Fruit fly (Drosophila melanogaster) whole organism, prepupa: ENCODE measurements around the gene Axn.
A peak's percentile ranks its signal among the peaks of the same experiment; 100 is the strongest.

ENCODE experiments used
- Blimp-1 ChIP-seq: fragments of 200-800 bp; sonication (Bioruptor generic); optimal IDR thresholded peaks from 3 replicates; lab custom pipeline; 2017; ENCODE audit warnings: missing biosample characterization, missing genetic modification characterization, mild to moderate bottlenecking, moderate library complexity, missing genetic modification reagents
- CG11294 ChIP-seq: fragments of 200-800 bp; sonication (Bioruptor generic); IDR thresholded peaks from 2 replicates; pipeline ENCODE4 v1.3.6; 2022; ENCODE audit warnings: missing biosample characterization, missing genetic modification characterization
- CG11762 ChIP-seq: fragments of 200-800 bp; sonication (Bioruptor generic); optimal IDR thresholded peaks from 3 replicates; lab custom pipeline; 2016; ENCODE audit warnings: missing biosample characterization, missing genetic modification characterization; ENCODE audit not compliant: insufficient read depth
- CG11902 ChIP-seq: fragments of 200-800 bp; sonication (Bioruptor generic); optimal IDR thresholded peaks from 3 replicates; lab custom pipeline; 2016; ENCODE audit warnings: missing biosample characterization, missing genetic modification characterization
- CG15336 ChIP-seq: fragments of 200-800 bp; sonication (Bioruptor generic); IDR thresholded peaks from 2 replicates; pipeline ENCODE4 v1.3.6; 2022; ENCODE audit warnings: missing biosample characterization, missing genetic modification characterization
- CG1621 ChIP-seq: fragments of 200-800 bp; sonication (Bioruptor generic); optimal IDR thresholded peaks from 3 replicates; lab custom pipeline; 2018; ENCODE audit warnings: missing biosample characterization, mild to moderate bottlenecking, missing genetic modification characterization
- CG16779 ChIP-seq: fragments of 200-800 bp; sonication (Bioruptor generic); optimal IDR thresholded peaks from 3 replicates; lab custom pipeline; 2017; ENCODE audit warnings: missing biosample characterization, mild to moderate bottlenecking, missing genetic modification characterization
- CG31627 ChIP-seq: fragments of 200-800 bp; sonication (Bioruptor generic); optimal IDR thresholded peaks from 3 replicates; lab custom pipeline; 2016; ENCODE audit warnings: missing biosample characterization, missing genetic modification characterization
- CG32006 ChIP-seq: fragments of 200-800 bp; sonication (Bioruptor generic); optimal IDR thresholded peaks from 3 replicates; lab custom pipeline; 2017; ENCODE audit warnings: missing biosample characterization, mild to moderate bottlenecking, missing genetic modification characterization
- CG34406 ChIP-seq: fragments of 200-800 bp; sonication (Bioruptor generic); optimal IDR thresholded peaks from 3 replicates; lab custom pipeline; 2016; ENCODE audit warnings: missing biosample characterization, missing genetic modification characterization
- CG3919 ChIP-seq: fragments of 200-800 bp; sonication (Bioruptor generic); optimal IDR thresholded peaks from 3 replicates; lab custom pipeline; 2016; ENCODE audit warnings: missing biosample characterization, missing genetic modification characterization
- CG4318 ChIP-seq: fragments of 200-800 bp; sonication (Bioruptor generic); optimal IDR thresholded peaks from 3 replicates; lab custom pipeline; 2017; ENCODE audit warnings: missing biosample characterization, mild to moderate bottlenecking, missing genetic modification characterization
- CG6163 ChIP-seq: fragments of 200-800 bp; sonication (Bioruptor generic); IDR thresholded peaks from 3 replicates; pipeline ENCODE4 v1.3.6; 2022; ENCODE audit warnings: missing biosample characterization, missing genetic modification characterization
- CG6792 ChIP-seq: fragments of 200-800 bp; sonication (Bioruptor generic); optimal IDR thresholded peaks from 3 replicates; lab custom pipeline; 2016; ENCODE audit warnings: missing biosample characterization, missing genetic modification characterization
- CG6808 ChIP-seq: fragments of 200-800 bp; sonication (Bioruptor generic); optimal IDR thresholded peaks from 3 replicates; lab custom pipeline; 2017; ENCODE audit warnings: missing biosample characterization, missing genetic modification characterization, mild to moderate bottlenecking, moderate library complexity, missing genetic modification reagents
- CG6854 ChIP-seq: fragments of 200-800 bp; sonication (Bioruptor generic); optimal IDR thresholded peaks from 2 replicates; lab custom pipeline; 2017; ENCODE audit warnings: missing biosample characterization, mild to moderate bottlenecking, missing genetic modification characterization
- CG8319 ChIP-seq: fragments of 200-800 bp; sonication (Bioruptor generic); optimal IDR thresholded peaks from 3 replicates; lab custom pipeline; 2016; ENCODE audit warnings: missing biosample characterization, missing genetic modification characterization
- CG9139 ChIP-seq: fragments of 200-800 bp; sonication (Bioruptor generic); optimal IDR thresholded peaks from 3 replicates; lab custom pipeline; 2017; ENCODE audit warnings: missing biosample characterization, mild to moderate bottlenecking, missing genetic modification characterization
- Eip75B ChIP-seq: fragments of 200-800 bp; sonication (Bioruptor generic); optimal IDR thresholded peaks from 3 replicates; lab custom pipeline; 2016; ENCODE audit warnings: missing biosample characterization, missing genetic modification characterization
- Eip78C ChIP-seq: fragments of 200-800 bp; sonication (Bioruptor generic); peaks from one replicate; lab custom pipeline; 2016; ENCODE audit warnings: missing biosample characterization, missing genetic modification characterization
- Eip93F ChIP-seq: fragments of 200-800 bp; sonication (Bioruptor generic); optimal IDR thresholded peaks from 2 replicates; lab custom pipeline; 2016; ENCODE audit warnings: missing biosample characterization, mild to moderate bottlenecking, missing genetic modification characterization
- Ets21C ChIP-seq: fragments of 200-800 bp; sonication (Bioruptor generic); optimal IDR thresholded peaks from 3 replicates; lab custom pipeline; 2016; ENCODE audit warnings: missing biosample characterization, missing genetic modification characterization
- Ets96B ChIP-seq: fragments of 200-800 bp; optimal IDR thresholded peaks from 2 replicates; lab custom pipeline; 2019; ENCODE audit warnings: missing biosample characterization, mild to moderate bottlenecking, missing genetic modification characterization, moderate library complexity
- Hr39 ChIP-seq: fragments of 200-800 bp; sonication (Bioruptor generic); optimal IDR thresholded peaks from 2 replicates; lab custom pipeline; 2016; ENCODE audit warnings: missing biosample characterization, missing genetic modification characterization
- Hr4 ChIP-seq: fragments of 200-800 bp; sonication (Bioruptor generic); optimal IDR thresholded peaks from 3 replicates; lab custom pipeline; 2016; ENCODE audit warnings: missing biosample characterization, missing genetic modification characterization
- Lpt ChIP-seq: fragments of 200-800 bp; sonication (Bioruptor generic); optimal IDR thresholded peaks from 3 replicates; lab custom pipeline; 2016; ENCODE audit warnings: missing biosample characterization, missing genetic modification characterization
- Met ChIP-seq: fragments of 200-800 bp; sonication (Bioruptor generic); optimal IDR thresholded peaks from 3 replicates; lab custom pipeline; 2016; ENCODE audit warnings: missing biosample characterization, missing genetic modification characterization
- Smox ChIP-seq: fragments of 200-800 bp; sonication (Bioruptor generic); optimal IDR thresholded peaks from 3 replicates; lab custom pipeline; 2016; ENCODE audit warnings: missing biosample characterization, missing genetic modification characterization
- Sox102F ChIP-seq: fragments of 200-800 bp; sonication (Bioruptor generic); optimal IDR thresholded peaks from 2 replicates; lab custom pipeline; 2016; ENCODE audit warnings: missing biosample characterization, mild to moderate bottlenecking, missing genetic modification characterization
- Sox14 ChIP-seq: fragments of 200-800 bp; sonication (Bioruptor generic); optimal IDR thresholded peaks from 3 replicates; lab custom pipeline; 2016; ENCODE audit warnings: missing biosample characterization, missing genetic modification characterization
- Sox15 ChIP-seq: fragments of 200-800 bp; sonication (Bioruptor generic); optimal IDR thresholded peaks from 3 replicates; lab custom pipeline; 2016; ENCODE audit warnings: missing biosample characterization, missing genetic modification characterization
- acj6 ChIP-seq: fragments of 200-800 bp; sonication (Bioruptor generic); optimal IDR thresholded peaks from 3 replicates; lab custom pipeline; 2016; ENCODE audit warnings: missing biosample characterization, missing genetic modification characterization
- cyc ChIP-seq: fragments of 200-800 bp; sonication (Bioruptor generic); optimal IDR thresholded peaks from 3 replicates; lab custom pipeline; 2016; ENCODE audit warnings: missing biosample characterization, missing genetic modification characterization
- dac ChIP-seq: fragments of 200-800 bp; sonication (Bioruptor generic); optimal IDR thresholded peaks from 2 replicates; lab custom pipeline; 2017; ENCODE audit warnings: missing biosample characterization, mild to moderate bottlenecking, missing genetic modification characterization
- esn ChIP-seq: fragments of 200-800 bp; sonication (Bioruptor generic); optimal IDR thresholded peaks from 2 replicates; lab custom pipeline; 2016; ENCODE audit warnings: missing biosample characterization, mild to moderate bottlenecking, missing genetic modification characterization, moderate library complexity
- fd85E ChIP-seq: fragments of 200-800 bp; sonication (Bioruptor generic); optimal IDR thresholded peaks from 3 replicates; lab custom pipeline; 2016; ENCODE audit warnings: missing biosample characterization, missing genetic modification characterization
- fkh ChIP-seq: fragments of 200-800 bp; sonication (Bioruptor generic); optimal IDR thresholded peaks from 3 replicates; lab custom pipeline; 2017; ENCODE audit warnings: missing biosample characterization, mild to moderate bottlenecking, missing genetic modification characterization, moderate library complexity
- lz ChIP-seq: fragments of 200-800 bp; sonication (Bioruptor generic); optimal IDR thresholded peaks from 3 replicates; lab custom pipeline; 2016; ENCODE audit warnings: missing biosample characterization, missing genetic modification characterization
- pdm3 ChIP-seq: fragments of 200-800 bp; sonication (Bioruptor generic); optimal IDR thresholded peaks from 3 replicates; lab custom pipeline; 2016; ENCODE audit warnings: missing biosample characterization, missing genetic modification characterization
- ss ChIP-seq, 2 experiments: fragments of 200-800 bp; sonication (Bioruptor generic); optimal IDR thresholded peaks; 2 replicates in 1 of 2; 3 replicates in 1 of 2; lab custom pipeline; 2017 to 2018; ENCODE audit warnings: mild to moderate bottlenecking in 2 of 2, missing biosample characterization in 2 of 2, missing genetic modification characterization in 2 of 2, moderate library complexity in 1 of 2
- vri ChIP-seq: fragments of 200-800 bp; sonication (Bioruptor generic); optimal IDR thresholded peaks from 3 replicates; lab custom pipeline; 2016; ENCODE audit warnings: missing biosample characterization, mild to moderate bottlenecking, missing genetic modification characterization

The Axn gene

DNA sequence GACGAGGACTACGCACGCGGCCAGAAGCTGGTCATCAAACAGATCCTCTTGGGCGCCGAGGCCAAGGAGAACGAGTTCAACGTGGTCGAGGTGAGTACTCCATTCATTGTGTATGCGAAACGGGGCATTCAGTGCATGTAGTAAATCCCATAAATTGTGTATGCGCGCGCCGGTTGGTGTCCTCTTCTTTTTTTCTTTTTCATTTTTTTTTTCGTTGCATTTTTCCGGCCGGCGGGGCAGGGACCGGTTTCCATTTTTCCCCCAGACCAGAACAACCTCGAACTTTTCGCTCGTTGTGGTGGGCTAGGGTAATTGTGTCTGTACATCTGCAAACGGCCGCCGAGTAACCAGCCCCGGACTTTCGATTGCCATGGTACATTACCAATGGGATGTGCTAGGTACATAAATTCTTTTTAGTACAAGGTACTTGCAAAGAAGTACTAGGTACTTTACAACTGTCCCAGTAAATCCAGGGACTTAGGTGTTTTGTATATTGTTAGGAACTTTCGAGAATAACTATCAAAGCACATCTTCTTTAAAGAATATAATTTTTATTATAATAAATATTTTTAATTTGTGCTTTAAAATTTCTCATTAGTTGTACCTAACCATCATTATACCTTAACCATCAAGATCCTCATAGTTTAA is 17.2 kb upstream of the Axn start (continued):
- TF ChIP-seq CG3919 (GFP tag; lab: Kevin White, UChicago) (peak; percentile 10), CG6854 (GFP tag; lab: Kevin White, UChicago) (no peak), pdm3 (GFP tag; lab: Kevin White, UChicago) (no peak), CG8319 (GFP tag; lab: Kevin White, UChicago) (no peak), CG4318 (GFP tag; lab: Kevin White, UChicago) (no peak), Smox (GFP tag; lab: Kevin White, UChicago) (no peak), Eip93F (GFP tag; lab: Kevin White, UChicago) (no peak), CG34406 (GFP tag; lab: Kevin White, UChicago) (no peak), vri (GFP tag; lab: Kevin White, UChicago) (no peak), CG11902 (GFP tag; lab: Kevin White, UChicago) (no peak), CG32006 (GFP tag; lab: Kevin White, UChicago) (peak; percentile 47), Met (GFP tag; lab: Kevin White, UChicago) (no peak), fkh (GFP tag; lab: Kevin White, UChicago) (no peak), CG31627 (GFP tag; lab: Kevin White, UChicago) (no peak)

- TF ChIP-seq CG11762 (GFP tag; lab: Kevin White, UChicago) (no peak), CG6163 (no peak), Sox102F (GFP tag; lab: Kevin White, UChicago) (no peak), CG9139 (no peak), vri (GFP tag; lab: Kevin White, UChicago) (no peak), CG15336 (no peak), Sox15 (GFP tag; lab: Kevin White, UChicago) (no peak), Sox14 (GFP tag; lab: Kevin White, UChicago) (no peak), CG4318 (GFP tag; lab: Kevin White, UChicago) (no peak), dac (GFP tag; lab: Kevin White, UChicago) (no peak), CG3919 (GFP tag; lab: Kevin White, UChicago) (no peak), fkh (GFP tag; lab: Kevin White, UChicago) (no peak), Eip78C (GFP tag; lab: Kevin White, UChicago) (no peak)
Measured at dm6 chr3R:30009173-30009572, 13.5 kb upstream of the Axn start, which contains the start of gene CG7912. Gene CG7912, minus strand, starts transcription at chr3R:30009189.

DNA sequence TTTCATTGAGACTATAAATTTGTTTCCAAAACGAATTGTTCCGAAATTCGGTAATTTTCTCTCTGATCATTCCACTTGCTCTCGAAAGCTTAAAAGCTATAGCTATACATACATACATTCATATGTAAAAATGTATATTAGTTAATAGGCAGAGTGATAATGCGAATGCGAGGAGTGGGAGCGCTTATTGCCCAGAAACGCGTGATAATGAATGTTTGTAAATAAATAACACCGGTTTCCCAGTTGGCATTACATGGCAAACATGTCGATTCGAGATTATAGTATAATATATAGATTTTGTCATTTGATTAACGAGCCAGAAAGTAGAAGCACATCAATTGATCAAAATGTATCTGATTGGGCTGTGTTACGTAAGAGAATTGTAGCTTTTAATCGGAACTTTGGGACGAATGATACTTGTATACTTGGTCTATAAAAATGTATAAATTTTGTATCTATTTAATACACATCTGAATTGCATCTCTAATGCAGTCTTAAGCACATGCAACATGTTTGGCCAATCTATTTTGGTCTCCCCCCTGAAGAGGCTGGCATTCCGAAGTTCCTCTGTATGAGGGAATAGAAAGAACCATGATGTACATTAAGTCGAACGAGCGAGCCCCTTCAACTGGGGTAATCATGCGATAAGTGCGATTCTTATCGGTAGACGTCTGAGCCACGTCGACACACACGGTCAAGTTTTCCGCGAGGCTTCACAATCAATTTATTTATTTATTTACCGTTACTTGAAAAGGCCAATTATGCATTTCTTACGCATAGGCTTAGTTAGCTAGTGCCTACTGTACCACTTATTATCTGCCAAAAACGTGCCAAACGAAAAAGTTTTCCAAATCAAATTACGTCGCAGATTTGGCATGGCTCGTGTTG is 9.8 kb upstream of the Axn start:
- TF ChIP-seq CG11902 (GFP tag; lab: Kevin White, UChicago) (no peak), Eip78C (GFP tag; lab: Kevin White, UChicago) (peak; percentile 69), vri (GFP tag; lab: Kevin White, UChicago) (peak; percentile 68), CG15336 (peak; percentile 64), CG3919 (GFP tag; lab: Kevin White, UChicago) (no peak), CG6808 (GFP tag; lab: Kevin White, UChicago) (no peak), CG1621 (no peak), fkh (GFP tag; lab: Kevin White, UChicago) (peak; percentile 70), Eip93F (GFP tag; lab: Kevin White, UChicago) (no peak), Smox (GFP tag; lab: Kevin White, UChicago) (no peak), CG16779 (tag; lab: Kevin White, UChicago) (no peak), Eip75B (GFP tag; lab: Kevin White, UChicago) (no peak), Sox102F (GFP tag; lab: Kevin White, UChicago) (no peak), CG11294 (GFP tag; lab: Robert Waterston, UW) (peak; percentile 34; the same call in 1 of the 2 replicates), CG6792 (GFP tag; lab: Kevin White, UChicago) (no peak), CG4318 (GFP tag; lab: Kevin White, UChicago) (no peak), Lpt (GFP tag; lab: Kevin White, UChicago) (no peak), CG9139 (no peak), cyc (no peak), Sox14 (GFP tag; lab: Kevin White, UChicago) (peak; percentile 27), fd85E (no peak), Blimp-1 (no peak), Ets21C (no peak), lz (GFP tag; lab: Kevin White, UChicago) (no peak), CG6163 (peak; percentile 59), Hr4 (GFP tag; lab: Kevin White, UChicago) (peak; percentile 55), ss (GFP tag; optimal IDR thresholded peaks at IDR 0.05; lab: Kevin White, UChicago) (no peak), CG32006 (GFP tag; lab: Kevin White, UChicago) (peak; percentile 53), Ets96B (no peak), CG6854 (GFP tag; lab: Kevin White, UChicago) (no peak), esn (GFP tag; lab: Kevin White, UChicago) (no peak), Hr39 (GFP tag; lab: Kevin White, UChicago) (no peak), CG11762 (GFP tag; lab: Kevin White, UChicago) (no peak), acj6 (GFP tag; lab: Kevin White, UChicago) (no peak)
